Fruit fly (Drosophila melanogaster): Measurements from ENCODE around the gene Gr93c.

The Gr93c gene

DNA sequence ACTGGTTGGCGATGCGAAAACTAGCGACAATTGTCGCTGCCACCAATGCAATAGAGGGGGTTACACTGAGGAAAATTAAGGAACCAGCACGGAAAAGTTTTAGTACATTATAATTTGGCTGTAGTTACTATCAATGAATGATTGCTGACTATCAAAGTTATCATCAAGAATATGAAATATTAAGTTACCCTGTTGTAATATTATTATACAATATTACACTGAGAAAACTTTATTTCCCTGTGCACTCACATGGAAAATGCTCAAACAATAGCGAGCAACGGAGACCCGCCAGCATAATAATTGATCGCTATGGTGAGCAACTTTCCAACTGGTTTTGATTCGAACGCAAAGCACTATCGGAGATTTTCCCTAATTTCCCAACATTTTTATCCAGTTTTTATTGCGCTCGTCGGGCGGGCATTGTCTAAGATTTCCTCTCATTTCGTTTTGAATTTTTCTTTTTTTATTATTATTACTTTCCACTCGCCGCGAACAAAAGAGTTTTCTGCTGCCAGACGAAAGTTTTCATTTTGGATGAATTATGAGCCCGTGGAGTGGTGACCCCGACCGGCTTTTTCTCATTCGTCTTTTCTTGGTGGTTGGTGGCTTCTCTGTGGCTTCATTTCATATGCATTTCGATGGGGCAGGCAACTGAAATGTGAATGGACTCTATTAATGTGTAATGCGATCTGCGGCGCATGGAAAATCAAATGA, 17.2 kb upstream of the Gr93c start (continued):
- TF ChIP-seq tll (GFP tag; optimal IDR thresholded peaks at IDR 0.05) (no peak), Ada2b (GFP tag; IDR thresholded peaks at IDR 0.05) (peak; percentile 22; the same call in 1 of the 2 replicates), Fer1 (GFP tag; optimal IDR thresholded peaks at IDR 0.05) (peak; percentile 31), zen2 (GFP tag; IDR thresholded peaks at IDR 0.05; ENCODE audit: partially characterized antibody) (no peak), chif (GFP tag; optimal IDR thresholded peaks at IDR 0.05) (peak in 1 of 2 experiments; percentile 81), zfh2 (GFP tag; optimal IDR thresholded peaks at IDR 0.05) (no peak), az2 (GFP tag; optimal IDR thresholded peaks at IDR 0.05) (peak; percentile 85), CG6683 (GFP tag; optimal IDR thresholded peaks at IDR 0.05) (peak; percentile 7), row (GFP tag; IDR thresholded peaks at IDR 0.05) (peak; percentile 79), CG2199 (GFP tag; IDR thresholded peaks at IDR 0.05) (peak; percentile 47; the same call in 2 of the 3 replicates), Hr51 (GFP tag; optimal IDR thresholded peaks at IDR 0.05) (peak in 1 of 2 experiments; percentile 86), CG5953 (GFP tag; IDR thresholded peaks at IDR 0.05) (peak; percentile 87), CG12299 (tag; optimal IDR thresholded peaks at IDR 0.05) (peak; percentile 85), luna (GFP tag; optimal IDR thresholded peaks at IDR 0.05) (no peak), CG15073 (GFP tag; optimal IDR thresholded peaks at IDR 0.05) (no peak), otp (GFP tag; IDR thresholded peaks at IDR 0.05) (peak; percentile 75; the same call in 2 of the 3 replicates), ssp (GFP tag; IDR thresholded peaks at IDR 0.05) (peak; percentile 51; the same call in 1 of the 2 replicates), dmrt99B (tag; optimal IDR thresholded peaks at IDR 0.05) (peak; percentile 87), CG18619 (GFP tag; optimal IDR thresholded peaks at IDR 0.05) (peak; percentile 62), Atf6 (GFP tag; IDR thresholded peaks at IDR 0.05) (peak; percentile 26; the same call in 1 of the 2 replicates)

DNA sequence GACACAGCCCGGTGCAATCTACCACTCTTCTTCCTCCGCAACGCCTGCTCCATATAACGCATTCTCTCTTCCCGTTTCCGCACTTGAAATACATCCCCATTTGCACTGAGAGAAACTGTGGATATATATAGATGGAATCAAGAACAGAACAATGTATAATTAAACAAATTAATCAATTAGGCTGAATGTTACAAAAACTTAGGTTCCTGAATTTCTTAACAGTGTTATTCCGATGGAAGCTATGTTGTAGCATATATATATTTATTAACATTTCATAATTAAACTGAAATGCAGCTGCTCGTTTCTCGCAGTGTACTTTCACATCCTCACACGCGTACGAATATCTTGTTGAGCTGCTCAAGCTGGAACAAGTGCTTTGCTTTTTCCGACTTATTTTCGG, 14.4 kb upstream of the Gr93c start:
- peak; percentile 30 for TF ChIP-seq ewg (GFP tag; optimal IDR thresholded peaks at IDR 0.05)
- peak; percentile 80 for TF ChIP-seq CG2712 (tag; optimal IDR thresholded peaks at IDR 0.05)
- TF ChIP-seq sisA (GFP tag; IDR thresholded peaks at IDR 0.05) = peak; percentile 20; the same call in 1 of the 2 replicates
- no peak for TF ChIP-seq sc (optimal IDR thresholded peaks at IDR 0.05)
- peak; percentile 37 for TF ChIP-seq sc (GFP tag; optimal IDR thresholded peaks at IDR 0.05)
- no peak for TF ChIP-seq z (GFP tag; IDR thresholded peaks at IDR 0.05)
- TF ChIP-seq lmd (GFP tag; IDR thresholded peaks at IDR 0.05) = 0 out of 2 replicates have a peak, but pooled peaks have one; percentile 11
- peak; percentile 68 for TF ChIP-seq gcm (GFP tag; optimal IDR thresholded peaks at IDR 0.05)
- TF ChIP-seq Dad (GFP tag; optimal IDR thresholded peaks at IDR 0.05) = no peak
- TF ChIP-seq zf30C (GFP tag; optimal IDR thresholded peaks at IDR 0.05) = peak; percentile 84
- TF ChIP-seq otp (GFP tag; IDR thresholded peaks at IDR 0.05) = 0 out of 3 replicates have a peak, but pooled peaks have one; percentile 35
- 0 out of 3 replicates have a peak, but pooled peaks have one; percentile 37 for TF ChIP-seq gce (GFP tag; IDR thresholded peaks at IDR 0.05)
- no peak for TF ChIP-seq CG31224 (GFP tag; IDR thresholded peaks at IDR 0.05)
- 0 out of 2 replicates have a peak, but pooled peaks have one; percentile 27 for TF ChIP-seq CG32767 (GFP tag; IDR thresholded peaks at IDR 0.05)
- peak; percentile 26 for TF ChIP-seq Hr3 (GFP tag; optimal IDR thresholded peaks at IDR 0.05)
- TF ChIP-seq Mrtf (GFP tag; IDR thresholded peaks at IDR 0.05) = no peak
- TF ChIP-seq CG5180 (GFP tag; optimal IDR thresholded peaks at IDR 0.05) = no peak
- TF ChIP-seq NC2β (GFP tag; optimal IDR thresholded peaks at IDR 0.05) = peak; percentile 47
- no peak for TF ChIP-seq ash1 (GFP tag; optimal IDR thresholded peaks at IDR 0.05)
- peak; percentile 85 for TF ChIP-seq dmrt11E (tag; optimal IDR thresholded peaks at IDR 0.05)
- TF ChIP-seq CG9437 (GFP tag; optimal IDR thresholded peaks at IDR 0.05) = peak; percentile 40
- no peak for TF ChIP-seq MBD-R2 (GFP tag; IDR thresholded peaks at IDR 0.05)
- no peak for TF ChIP-seq Meics (GFP tag; optimal IDR thresholded peaks at IDR 0.05)
- no peak for TF ChIP-seq sd (tag; optimal IDR thresholded peaks at IDR 0.05)
- TF ChIP-seq sna (GFP tag; IDR thresholded peaks at IDR 0.05; ENCODE audit: partially characterized antibody) = no peak
- peak; percentile 58; the same call in 1 of the 2 replicates for TF ChIP-seq Drgx (GFP tag; IDR thresholded peaks at IDR 0.05)
- no peak for TF ChIP-seq CG32532 (GFP tag; IDR thresholded peaks at IDR 0.05)
- no peak for TF ChIP-seq Fer2 (tag; optimal IDR thresholded peaks at IDR 0.05)
- peak; percentile 36 for TF ChIP-seq tx (GFP tag; optimal IDR thresholded peaks at IDR 0.05)
- TF ChIP-seq CG9215 (GFP tag; IDR thresholded peaks at IDR 0.05) = no peak

Data from whole organism, embryonic.